Fruit fly (Drosophila melanogaster) whole organism, embryonic: Measurements from ENCODE around the gene Ppm1.
A peak's percentile ranks its signal among the peaks of the same experiment; 100 is the strongest.

Experiments
- BtbVII ChIP-seq: fragments of 200-800 bp; sonication (Bioruptor generic); optimal IDR thresholded peaks from 3 replicates; lab custom pipeline; 2017; ENCODE audit warnings: missing biosample characterization, mild to moderate bottlenecking, missing genetic modification characterization
- CG10274 ChIP-seq: fragments of 200-800 bp; sonication (Bioruptor generic); optimal IDR thresholded peaks from 3 replicates; lab custom pipeline; 2017; ENCODE audit warnings: missing biosample characterization, mild to moderate bottlenecking, missing genetic modification characterization
- CG13287 ChIP-seq: fragments of 200-800 bp; sonication (Bioruptor generic); IDR thresholded peaks from 2 replicates; pipeline ENCODE4 v1.3.6; 2022; ENCODE audit warnings: missing biosample characterization, missing genetic modification characterization; ENCODE audit not compliant: partially characterized antibody
- CG13775 ChIP-seq: fragments of 200-800 bp; sonication (Bioruptor generic); optimal IDR thresholded peaks from 3 replicates; lab custom pipeline; 2017; ENCODE audit warnings: missing biosample characterization, mild to moderate bottlenecking, missing genetic modification characterization
- CG15073 ChIP-seq: fragments of 200-800 bp; sonication (Bioruptor generic); optimal IDR thresholded peaks from 2 replicates; lab custom pipeline; 2016; ENCODE audit warnings: missing biosample characterization, missing genetic modification characterization
- CG1603 ChIP-seq: fragments of 200-800 bp; sonication (Bioruptor generic); optimal IDR thresholded peaks from 2 replicates; lab custom pipeline; 2019; ENCODE audit warnings: missing biosample characterization, mild to moderate bottlenecking, missing genetic modification characterization, moderate library complexity
- CG1647 ChIP-seq: fragments of 200-800 bp; sonication (Bioruptor generic); optimal IDR thresholded peaks from 3 replicates; lab custom pipeline; 2016; ENCODE audit warnings: missing biosample characterization, missing genetic modification characterization
- CG1792 ChIP-seq: fragments of 200-800 bp; sonication (Bioruptor generic); optimal IDR thresholded peaks from 2 replicates; lab custom pipeline; 2016; ENCODE audit warnings: missing biosample characterization, missing genetic modification characterization
- CG2889 ChIP-seq: fragments of 200-800 bp; sonication (Bioruptor generic); IDR thresholded peaks from 3 replicates; pipeline ENCODE4 v1.3.6; 2022; ENCODE audit warnings: missing biosample characterization, missing genetic modification characterization
- CG33213 ChIP-seq: fragments of 200-800 bp; sonication (Bioruptor generic); optimal IDR thresholded peaks from 3 replicates; lab custom pipeline; 2016; ENCODE audit warnings: missing biosample characterization, missing genetic modification characterization
- CG3995 ChIP-seq: fragments of 200-800 bp; sonication (Bioruptor generic); optimal IDR thresholded peaks from 3 replicates; lab custom pipeline; 2016; ENCODE audit warnings: missing biosample characterization, missing genetic modification characterization
- CG4404 ChIP-seq: fragments of 200-800 bp; sonication (Bioruptor generic); IDR thresholded peaks from 2 replicates; pipeline ENCODE4 v1.3.6; 2022; ENCODE audit warnings: missing biosample characterization, missing genetic modification characterization
- CG4730 ChIP-seq: fragments of 200-800 bp; sonication (Bioruptor generic); IDR thresholded peaks from 2 replicates; pipeline ENCODE4 v1.3.6; 2022; ENCODE audit warnings: missing biosample characterization, missing genetic modification characterization
- CG6654 ChIP-seq: fragments of 200-800 bp; sonication (Bioruptor generic); optimal IDR thresholded peaks from 2 replicates; lab custom pipeline; 2017; ENCODE audit warnings: missing biosample characterization, mild to moderate bottlenecking, missing genetic modification characterization
- CG6683 ChIP-seq: fragments of 200-800 bp; sonication (Bioruptor generic); optimal IDR thresholded peaks from 2 replicates; lab custom pipeline; 2017; ENCODE audit warnings: missing biosample characterization, mild to moderate bottlenecking, missing genetic modification characterization, missing genetic modification reagents
- CG6854 ChIP-seq: fragments of 200-800 bp; sonication (Bioruptor generic); optimal IDR thresholded peaks from 3 replicates; lab custom pipeline; 2017; ENCODE audit warnings: missing biosample characterization, mild to moderate bottlenecking, missing genetic modification characterization
- CG7928 ChIP-seq: fragments of 200-800 bp; sonication (Bioruptor generic); optimal IDR thresholded peaks from 2 replicates; lab custom pipeline; 2017; ENCODE audit warnings: missing biosample characterization, mild to moderate bottlenecking, missing genetic modification characterization
- CTCF ChIP-seq: fragments of 200-800 bp; sonication (Bioruptor generic); optimal IDR thresholded peaks from 2 replicates; lab custom pipeline; 2017; ENCODE audit warnings: missing biosample characterization, mild to moderate bottlenecking, missing genetic modification characterization, moderate library complexity
- Dfd ChIP-seq, 2 experiments: fragments of >200 bp; optimal IDR thresholded peaks; 2 replicates each; lab custom pipeline; 2017; ENCODE audit warnings: missing biosample characterization in 2 of 2, missing genetic modification characterization in 2 of 2
- Fer3 ChIP-seq: fragments of 200-800 bp; sonication (Bioruptor generic); optimal IDR thresholded peaks from 2 replicates; lab custom pipeline; 2018; ENCODE audit warnings: missing biosample characterization, mild to moderate bottlenecking, missing genetic modification characterization, moderate library complexity
- HmgZ ChIP-seq: fragments of 200-800 bp; sonication (Bioruptor generic); optimal IDR thresholded peaks from 2 replicates; lab custom pipeline; 2018; ENCODE audit warnings: missing biosample characterization, mild to moderate bottlenecking, missing genetic modification characterization
- Hmr ChIP-seq: fragments of 200-800 bp; sonication (Bioruptor generic); optimal IDR thresholded peaks from 3 replicates; lab custom pipeline; 2017; ENCODE audit warnings: mild to moderate bottlenecking, missing biosample characterization, missing genetic modification reagents, missing genetic modification characterization
- Jarid2 ChIP-seq: fragments of 200-800 bp; sonication (Bioruptor generic); optimal IDR thresholded peaks from 3 replicates; lab custom pipeline; 2017; ENCODE audit warnings: mild to moderate bottlenecking, missing biosample characterization, missing genetic modification reagents, missing genetic modification characterization
- Kr ChIP-seq: fragments of 200-800 bp; sonication (Bioruptor generic); optimal IDR thresholded peaks from 2 replicates; lab custom pipeline; 2017; ENCODE audit warnings: missing biosample characterization, mild to moderate bottlenecking, missing genetic modification characterization
- Lhr ChIP-seq: fragments of 200-800 bp; sonication (Bioruptor generic); optimal IDR thresholded peaks from 3 replicates; lab custom pipeline; 2017; ENCODE audit warnings: mild to moderate bottlenecking, missing biosample characterization, missing genetic modification reagents, missing genetic modification characterization
- Max ChIP-seq: fragments of 200-800 bp; sonication (Bioruptor generic); optimal IDR thresholded peaks from 2 replicates; lab custom pipeline; 2016; ENCODE audit warnings: missing biosample characterization, mild to moderate bottlenecking, missing genetic modification characterization
- NC2β ChIP-seq: fragments of 200-800 bp; sonication (Bioruptor generic); optimal IDR thresholded peaks from 2 replicates; lab custom pipeline; 2016; ENCODE audit warnings: missing biosample characterization, missing genetic modification characterization
- Oaz ChIP-seq: fragments of 200-800 bp; sonication (Bioruptor generic); IDR thresholded peaks from 2 replicates; pipeline ENCODE4 v1.3.6; 2022; ENCODE audit warnings: missing biosample characterization, missing genetic modification characterization
- Optix ChIP-seq: fragments of 200-800 bp; sonication (Bioruptor generic); IDR thresholded peaks from 3 replicates; pipeline ENCODE4 v1.3.6; 2022; ENCODE audit warnings: missing biosample characterization, missing genetic modification characterization
- Usf ChIP-seq: fragments of 200-800 bp; sonication (Bioruptor generic); optimal IDR thresholded peaks from 2 replicates; lab custom pipeline; 2017; ENCODE audit warnings: missing genotype, missing biosample characterization, missing genetic modification characterization
- Xbp1 ChIP-seq: fragments of 200-800 bp; sonication (Bioruptor generic); optimal IDR thresholded peaks from 3 replicates; lab custom pipeline; 2016; ENCODE audit warnings: missing biosample characterization, mild to moderate bottlenecking, missing genetic modification characterization
- az2 ChIP-seq: fragments of 200-800 bp; sonication (Bioruptor generic); optimal IDR thresholded peaks from 3 replicates; lab custom pipeline; 2016; ENCODE audit warnings: missing biosample characterization, missing genetic modification characterization
- bbx ChIP-seq: fragments of 200-800 bp; sonication (Bioruptor generic); IDR thresholded peaks from 2 replicates; pipeline ENCODE4 v1.3.6; 2022; ENCODE audit warnings: missing biosample characterization, missing genetic modification characterization; ENCODE audit not compliant: partially characterized antibody
- bsh ChIP-seq, 2 experiments: fragments of 200-800 bp; sonication (Bioruptor generic); optimal IDR thresholded peaks; 2 replicates each; lab custom pipeline; 2017 to 2018; ENCODE audit warnings: mild to moderate bottlenecking in 2 of 2, missing biosample characterization in 2 of 2, missing genetic modification characterization in 2 of 2, moderate library complexity in 1 of 2
- cad ChIP-seq: fragments of >200 bp; optimal IDR thresholded peaks from 2 replicates; lab custom pipeline; 2017; ENCODE audit warnings: missing biosample characterization, missing genetic modification characterization
- cas ChIP-seq: fragments of 200-800 bp; sonication (Bioruptor generic); IDR thresholded peaks from 2 replicates; pipeline ENCODE4 v1.3.6; 2022; ENCODE audit warnings: missing biosample characterization, missing genetic modification characterization
- dmrt99B ChIP-seq: fragments of 200-800 bp; sonication (Bioruptor generic); optimal IDR thresholded peaks from 2 replicates; lab custom pipeline; 2018; ENCODE audit warnings: missing biosample characterization, mild to moderate bottlenecking, missing genetic modification characterization, moderate library complexity
- ewg ChIP-seq: fragments of 200-800 bp; sonication (Bioruptor generic); optimal IDR thresholded peaks from 3 replicates; lab custom pipeline; 2017; ENCODE audit warnings: mild to moderate bottlenecking, missing biosample characterization, missing genetic modification reagents, missing genetic modification characterization
- inv ChIP-seq: fragments of 200-800 bp; sonication (Bioruptor generic); IDR thresholded peaks from 2 replicates; pipeline ENCODE4 v1.3.6; 2022; ENCODE audit warnings: missing biosample characterization, missing genetic modification characterization; ENCODE audit not compliant: partially characterized antibody
- kay ChIP-seq: fragments of 200-800 bp; sonication (Bioruptor generic); optimal IDR thresholded peaks from 2 replicates; lab custom pipeline; 2016; ENCODE audit warnings: missing biosample characterization, missing genetic modification characterization
- nau ChIP-seq: fragments of 200-800 bp; sonication (Bioruptor generic); optimal IDR thresholded peaks from 3 replicates; lab custom pipeline; 2017; ENCODE audit warnings: missing biosample characterization, mild to moderate bottlenecking, missing genetic modification characterization, missing genetic modification reagents
- nerfin-1 ChIP-seq: fragments of 200-800 bp; sonication (Bioruptor generic); optimal IDR thresholded peaks from 3 replicates; lab custom pipeline; 2019; ENCODE audit warnings: missing biosample characterization, mild to moderate bottlenecking, missing genetic modification characterization, moderate library complexity
- repo ChIP-seq: fragments of 200-800 bp; sonication (Bioruptor generic); optimal IDR thresholded peaks from 2 replicates; lab custom pipeline; 2016; ENCODE audit warnings: missing biosample characterization, missing genetic modification characterization
- ro ChIP-seq: fragments of 200-800 bp; sonication (Bioruptor generic); IDR thresholded peaks from 2 replicates; pipeline ENCODE4 v1.3.6; 2022; ENCODE audit warnings: missing biosample characterization, missing genetic modification characterization
- shn ChIP-seq: fragments of 200-800 bp; sonication (Bioruptor generic); optimal IDR thresholded peaks from 3 replicates; lab custom pipeline; 2016; ENCODE audit warnings: missing biosample characterization, missing genetic modification characterization
- sim ChIP-seq: fragments of 200-800 bp; sonication (Bioruptor generic); IDR thresholded peaks from 2 replicates; pipeline ENCODE4 v1.3.6; 2022; ENCODE audit warnings: missing biosample characterization, missing genetic modification characterization
- sisA ChIP-seq: fragments of 200-800 bp; sonication (Bioruptor generic); IDR thresholded peaks from 2 replicates; pipeline ENCODE4 v1.3.6; 2022; ENCODE audit warnings: missing biosample characterization, missing genetic modification characterization
- sob ChIP-seq: fragments of 200-800 bp; sonication (Bioruptor generic); IDR thresholded peaks from 2 replicates; pipeline ENCODE4 v1.3.6; 2022; ENCODE audit warnings: missing biosample characterization, missing genetic modification characterization
- trh ChIP-seq: fragments of 200-800 bp; sonication (Bioruptor generic); optimal IDR thresholded peaks from 2 replicates; lab custom pipeline; 2016; ENCODE audit warnings: missing biosample characterization, missing genetic modification characterization
- zen ChIP-seq: fragments of 200-800 bp; sonication (Bioruptor generic); optimal IDR thresholded peaks from 3 replicates; lab custom pipeline; 2018; ENCODE audit warnings: missing biosample characterization, mild to moderate bottlenecking, missing genetic modification characterization, moderate library complexity

Ppm1 gene

DNA sequence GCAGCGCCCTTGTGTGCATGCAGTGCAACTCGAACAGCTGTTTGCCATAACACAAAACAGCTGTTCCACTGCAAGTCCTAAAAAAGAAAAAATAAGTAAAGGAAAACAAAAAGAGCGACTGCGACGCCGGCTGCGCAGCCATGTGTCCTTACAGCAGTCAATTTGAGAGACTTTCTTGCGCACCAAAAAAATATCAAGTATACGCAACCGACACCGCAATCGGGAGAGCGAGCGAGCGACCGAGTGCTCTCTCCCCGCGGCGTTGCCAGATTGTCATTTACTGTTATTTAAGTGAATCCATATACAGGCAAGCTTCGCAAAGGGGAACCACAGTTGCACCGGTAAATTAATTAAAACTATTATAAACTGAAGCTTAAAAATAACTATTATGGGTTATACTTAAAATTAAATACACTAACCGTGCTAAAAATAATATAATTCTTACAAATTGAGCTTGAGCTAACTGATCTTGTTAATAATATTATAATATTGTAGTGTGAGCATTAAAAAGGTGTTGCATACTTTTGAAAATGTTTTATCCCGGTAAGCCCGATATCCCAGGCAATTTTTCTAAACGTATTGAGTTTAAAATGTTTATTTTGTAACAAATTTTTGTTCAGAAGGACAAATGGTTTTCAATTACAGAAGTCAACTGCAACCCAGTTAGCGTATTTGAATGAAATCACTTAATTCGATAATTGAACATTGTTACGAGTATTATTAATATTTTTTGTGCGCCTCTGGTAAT is 49.0 kb downstream of the Ppm1 start (continued):
- TF ChIP-seq Dfd (GFP tag; optimal IDR thresholded peaks at IDR 0.05; lab: Kevin White, UChicago) (no peak), inv (no peak), ro (GFP tag; lab: Robert Waterston, UW) (no peak), Oaz (no peak; the same call in 1 of the 2 replicates), repo (GFP tag; lab: Kevin White, UChicago) (no peak), CG2889 (no peak), CG1792 (GFP tag; lab: Kevin White, UChicago) (no peak), kay (GFP tag; lab: Kevin White, UChicago) (no peak), Usf (no peak), Xbp1 (GFP tag; lab: Kevin White, UChicago) (peak; percentile 60), NC2β (no peak), CG4730 (GFP tag; lab: Robert Waterston, UW) (no peak), Lhr (GFP tag; lab: Kevin White, UChicago) (no peak), Hmr (peak; percentile 14), cas (GFP tag; lab: Robert Waterston, UW) (peak; percentile 37; the same call in 1 of the 2 replicates), Optix (GFP tag; lab: Robert Waterston, UW) (no peak), CG1603 (tag; lab: Kevin White, UChicago) (peak; percentile 30), CG6654 (GFP tag; lab: Kevin White, UChicago) (no peak), sim (GFP tag; lab: Robert Waterston, UW) (no peak), cad (GFP tag; lab: Kevin White, UChicago) (no peak), bsh (GFP tag; optimal IDR thresholded peaks at IDR 0.05; lab: Kevin White, UChicago) (peak in 1 of 2 experiments; percentile 50), Fer3 (tag; lab: Kevin White, UChicago) (peak; percentile 58), CG7928 (GFP tag; lab: Kevin White, UChicago) (no peak), CG15073 (GFP tag; lab: Kevin White, UChicago) (no peak), CG33213 (GFP tag; lab: Kevin White, UChicago) (no peak), sisA (GFP tag; lab: Robert Waterston, UW) (peak; percentile 61), Jarid2 (GFP tag; lab: Kevin White, UChicago) (no peak), CG13775 (no peak), CG6854 (GFP tag; lab: Kevin White, UChicago) (no peak), CTCF (no peak), dmrt99B (tag; lab: Kevin White, UChicago) (peak; percentile 24), Kr (GFP tag; lab: Kevin White, UChicago) (no peak), nau (GFP tag; lab: Kevin White, UChicago) (no peak), az2 (GFP tag; lab: Kevin White, UChicago) (peak; percentile 56), CG3995 (GFP tag; lab: Kevin White, UChicago) (no peak), CG13287 (GFP tag; lab: Robert Waterston, UW) (0 out of 2 replicates have a peak, but pooled peaks have one; percentile 16), sob (GFP tag; lab: Robert Waterston, UW) (peak; percentile 71), trh (no peak), Max (GFP tag; lab: Kevin White, UChicago) (no peak), CG4404 (GFP tag; lab: Robert Waterston, UW) (peak; percentile 12; the same call in 1 of the 2 replicates), bbx (GFP tag; lab: Robert Waterston, UW) (no peak), zen (tag; lab: Kevin White, UChicago) (no peak), BtbVII (GFP tag; lab: Kevin White, UChicago) (peak; percentile 10), nerfin-1 (no peak), CG1647 (GFP tag; lab: Kevin White, UChicago) (no peak), shn (GFP tag; lab: Kevin White, UChicago) (no peak), ewg (GFP tag; lab: Kevin White, UChicago) (peak; percentile 70), CG6683 (GFP tag; lab: Kevin White, UChicago) (no peak), HmgZ (tag; lab: Kevin White, UChicago) (peak; percentile 9), CG10274 (GFP tag; lab: Kevin White, UChicago) (no peak)
